Fruit fly (Drosophila melanogaster) S2 (cell line): ENCODE measurements around the gene CG34027.

ENCODE experiments used
- CG8478 ChIP-seq: fragments of >200 bp; optimal IDR thresholded peaks from 2 replicates; lab custom pipeline; 2018
- CTCF ChIP-seq, 2 experiments: fragments of >200 bp; optimal IDR thresholded peaks; 2 replicates each; lab custom pipeline; 2018

The CG34027 gene

dm6 chr3R:25077280-25077820, 31.5 kb downstream of the CG34027 start:
- TF ChIP-seq CTCF (optimal IDR thresholded peaks at IDR 0.05; lab: Kevin White, UChicago) (no peak), CG8478 (lab: Kevin White, UChicago) (no peak)

dm6 chr3R:25074558-25074964, 34.3 kb downstream of the CG34027 start, which contains the start of the genes shams and CG11920:
shams (minus strand) TSS chr3R:25074607.
CG11920 (plus strand) TSS chr3R:25074877.
- no peak for TF ChIP-seq CG8478 (lab: Kevin White, UChicago)
- no peak for TF ChIP-seq CTCF (optimal IDR thresholded peaks at IDR 0.05; lab: Kevin White, UChicago)

dm6 chr3R:25070871-25071270, 38.0 kb downstream of the CG34027 start, which contains the start of gene CG11836:
CG11836 (plus strand) TSS chr3R:25071126.
- TF ChIP-seq CG8478 (lab: Kevin White, UChicago) (no peak), CTCF (optimal IDR thresholded peaks at IDR 0.05; lab: Kevin White, UChicago) (no peak)

dm6 chr3R:25069569-25069968, 39.3 kb downstream of the CG34027 start, which contains the start of the genes Stt3B and CG11839:
Stt3B (minus strand) TSS chr3R:25069637.
CG11839 (plus strand) TSS chr3R:25069927.
- no peak for TF ChIP-seq CTCF (optimal IDR thresholded peaks at IDR 0.05; lab: Kevin White, UChicago)
- TF ChIP-seq CG8478 (lab: Kevin White, UChicago), result no peak

- TF ChIP-seq CTCF (optimal IDR thresholded peaks at IDR 0.05; lab: Kevin White, UChicago) (no peak), CG8478 (lab: Kevin White, UChicago) (no peak)
These were observed 42.0 kb downstream of the CG34027 start for dm6 chr3R:25066856-25067255.

- TF ChIP-seq CG8478 (lab: Kevin White, UChicago) (no peak), CTCF (optimal IDR thresholded peaks at IDR 0.05; lab: Kevin White, UChicago) (no peak)
These were observed 43.7 kb downstream of the CG34027 start, which contains the start of the genes veli and PQBP1 for dm6 chr3R:25064907-25065841. veli (minus strand) TSS chr3R:25065591. PQBP1 (plus strand) TSS chr3R:25065791.

- TF ChIP-seq CG8478 (lab: Kevin White, UChicago) (no peak), CTCF (optimal IDR thresholded peaks at IDR 0.05; lab: Kevin White, UChicago) (no peak)
These were observed 48.4 kb downstream of the CG34027 start for dm6 chr3R:25060462-25060861.

- TF ChIP-seq CG8478 (lab: Kevin White, UChicago) (no peak), CTCF (optimal IDR thresholded peaks at IDR 0.05; lab: Kevin White, UChicago) (no peak)
These were observed 52.2 kb downstream of the CG34027 start for dm6 chr3R:25056488-25057157.

- no peak for TF ChIP-seq CG8478 (lab: Kevin White, UChicago)
- no peak for TF ChIP-seq CTCF (optimal IDR thresholded peaks at IDR 0.05; lab: Kevin White, UChicago)
These were observed 52.8 kb downstream of the CG34027 start, which contains the start of the genes CG31111 and stac for dm6 chr3R:25056016-25056415. CG31111 (minus strand) TSS chr3R:25056177. stac (plus strand) TSS chr3R:25056286.

- no peak for TF ChIP-seq CG8478 (lab: Kevin White, UChicago)
- no peak for TF ChIP-seq CTCF (optimal IDR thresholded peaks at IDR 0.05; lab: Kevin White, UChicago)
These were observed 54.2 kb downstream of the CG34027 start, which contains the start of gene CG31109 for dm6 chr3R:25054451-25055188. CG31109 (minus strand) TSS chr3R:25054653.
